Worm (Caenorhabditis elegans): Measurements from ENCODE around the gene C18E9.2.

C18E9.2 gene

ce11 chrII:8926451-8926850, 38.4 kb upstream of the C18E9.2 start, which contains the start of gene B0457.2:
B0457.2 (minus strand) TSS chrII:8926551.
- TF ChIP-seq tra-1 (GFP tag; IDR thresholded peaks at IDR 0.05) (no peak), dmd-8 (GFP tag; IDR thresholded peaks at IDR 0.05) (no peak), F26F4.8 (GFP tag; conservative IDR thresholded peaks at IDR 0.05) (no peak), hif-1 (tag; optimal IDR thresholded peaks at IDR 0.05) (no peak), Y75B8A.6 (GFP tag; IDR thresholded peaks at IDR 0.05) (no peak), nhr-28 (tag; optimal IDR thresholded peaks at IDR 0.05) (peak; percentile 63), set-16 (GFP tag; IDR thresholded peaks at IDR 0.05) (no peak), aha-1 (tag) (peak; percentile 19), unc-39 (tag; optimal IDR thresholded peaks at IDR 0.05) (no peak), arid-1 (GFP tag; conservative IDR thresholded peaks at IDR 0.05) (no peak), dve-1 (tag; optimal IDR thresholded peaks at IDR 0.05; ENCODE audit: insufficient read depth) (peak; percentile 37), sdz-12 (GFP tag; optimal IDR thresholded peaks at IDR 0.05) (no peak)

- TF ChIP-seq dve-1 (tag; optimal IDR thresholded peaks at IDR 0.05; ENCODE audit: insufficient read depth) (peak; percentile 9), hif-1 (tag; optimal IDR thresholded peaks at IDR 0.05) (peak in 1 of 2 experiments; percentile 54), hlh-30 (tag; optimal IDR thresholded peaks at IDR 0.05; ENCODE audit: insufficient read depth) (peak; percentile 16), pqm-1 (tag; optimal IDR thresholded peaks at IDR 0.05) (no peak), mes-2 (tag; optimal IDR thresholded peaks at IDR 0.05; ENCODE audit: poor library complexity, severe bottlenecking) (peak; percentile 89), mep-1 (tag; optimal IDR thresholded peaks at IDR 0.05) (peak; percentile 54), mdt-29 (GFP tag; IDR thresholded peaks at IDR 0.05) (no peak), dmd-8 (GFP tag; IDR thresholded peaks at IDR 0.05) (no peak), ama-1 (optimal IDR thresholded peaks at IDR 0.05) (peak; percentile 10), ceh-44 (GFP tag; IDR thresholded peaks at IDR 0.05) (0 out of 2 replicates have a peak, but pooled peaks have one; percentile 9), lin-38 (GFP tag; IDR thresholded peaks at IDR 0.05) (peak; percentile 89), dpl-1 (GFP tag; optimal IDR thresholded peaks at IDR 0.05) (peak; percentile 42), lsy-2 (tag; optimal IDR thresholded peaks at IDR 0.05) (peak in 1 of 2 experiments; percentile 66), hmg-1.1 (GFP tag; IDR thresholded peaks at IDR 0.05) (peak; percentile 51; the same call in 1 of the 2 replicates), nhr-102 (tag; optimal IDR thresholded peaks at IDR 0.05) (no peak)
These were observed 37.5 kb upstream of the C18E9.2 start, which contains the start of gene cct-2 for ce11 chrII:8927253-8927791. cct-2 (plus strand) TSS chrII:8927741.

ce11 chrII:8929771-8930170, 35.0 kb upstream of the C18E9.2 start, which contains the start of gene mrpl-50:
mrpl-50 (plus strand) TSS chrII:8929841.
- TF ChIP-seq F10B5.3 (tag; optimal IDR thresholded peaks at IDR 0.05) (no peak), set-16 (GFP tag; IDR thresholded peaks at IDR 0.05) (peak; percentile 13; the same call in 1 of the 2 replicates), nhr-41 (GFP tag; IDR thresholded peaks at IDR 0.05) (no peak), gei-8 (GFP tag; optimal IDR thresholded peaks at IDR 0.05) (no peak), lir-3 (tag; optimal IDR thresholded peaks at IDR 0.05) (no peak), arid-1 (GFP tag; conservative IDR thresholded peaks at IDR 0.05) (peak; percentile 46; the same call in 1 of the 2 replicates), Y48G9A.11 (GFP tag; IDR thresholded peaks at IDR 0.05) (peak; percentile 26; the same call in 1 of the 2 replicates), ZK337.2 (GFP tag; IDR thresholded peaks at IDR 0.05) (no peak), aha-1 (tag) (peak; percentile 82), fos-1 (tag; optimal IDR thresholded peaks at IDR 0.05) (no peak), lin-38 (GFP tag; IDR thresholded peaks at IDR 0.05) (peak; percentile 56), daf-16 (GFP tag; optimal IDR thresholded peaks at IDR 0.05) (peak in 1 of 2 experiments; percentile 8), daf-16 (tag; optimal IDR thresholded peaks at IDR 0.05) (peak; percentile 23), T26A8.4 (GFP tag; IDR thresholded peaks at IDR 0.05) (peak; percentile 59; the same call in 1 of the 2 replicates), ama-1 (optimal IDR thresholded peaks at IDR 0.05) (peak; percentile 75), F49E8.2 (tag; optimal IDR thresholded peaks at IDR 0.05; ENCODE audit: borderline replicate concordance) (peak; percentile 13), Y5F2A.4 (GFP tag; optimal IDR thresholded peaks at IDR 0.05) (peak; percentile 17), egl-43 (GFP tag; IDR thresholded peaks at IDR 0.05) (0 out of 2 replicates have a peak, but pooled peaks have one; percentile 61), snpc-1.2 (GFP tag; IDR thresholded peaks at IDR 0.05) (peak; percentile 31; the same call in 1 of the 2 replicates), pha-4 (GFP tag; IDR thresholded peaks at IDR 0.05) (0 out of 2 replicates have a peak, but pooled peaks have one; percentile 31), pha-4 (tag; optimal IDR thresholded peaks at IDR 0.05) (no peak)
